Worm (Caenorhabditis elegans): ENCODE measurements around the gene fbxa-4.

DNA sequence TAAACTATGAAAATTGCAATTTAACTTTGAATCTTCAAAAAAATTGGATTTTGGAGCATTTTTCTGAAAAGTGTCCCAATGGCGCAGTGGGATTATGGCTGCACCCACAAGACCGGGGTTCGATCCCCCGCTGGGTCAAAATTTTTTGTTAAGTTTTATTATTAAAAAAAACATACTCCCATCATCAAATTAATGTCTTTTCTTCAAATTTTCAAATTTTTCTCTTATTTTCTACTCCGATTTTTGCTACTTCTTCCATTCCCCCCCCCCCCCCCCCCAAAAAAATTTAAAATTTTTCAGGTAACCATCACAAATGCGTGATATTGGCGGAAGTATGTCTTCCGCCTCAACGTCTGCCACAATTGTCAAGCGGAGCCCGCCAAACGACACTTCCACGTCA lies 27.6 kb upstream of the fbxa-4 start, which contains the start of gene vab-19:
- TF ChIP-seq nhr-28 (tag; optimal IDR thresholded peaks at IDR 0.05): no peak
- no peak for TF ChIP-seq aly-2 (tag; optimal IDR thresholded peaks at IDR 0.05)
- no peak for TF ChIP-seq skn-1 (tag; optimal IDR thresholded peaks at IDR 0.05)
- no peak for TF ChIP-seq nhr-76 (tag; optimal IDR thresholded peaks at IDR 0.05)
- TF ChIP-seq unc-39 (tag; optimal IDR thresholded peaks at IDR 0.05): no peak
- no peak for TF ChIP-seq tbx-2 (tag; optimal IDR thresholded peaks at IDR 0.05)
- no peak for TF ChIP-seq fos-1 (tag; optimal IDR thresholded peaks at IDR 0.05)
- TF ChIP-seq pha-4 (tag; optimal IDR thresholded peaks at IDR 0.05): no peak
- TF ChIP-seq lin-39 (tag; optimal IDR thresholded peaks at IDR 0.05): no peak
- TF ChIP-seq elt-1 (tag; optimal IDR thresholded peaks at IDR 0.05): no peak
- no peak for TF ChIP-seq fkh-2 (tag; optimal IDR thresholded peaks at IDR 0.05)
- TF ChIP-seq jun-1 (tag; optimal IDR thresholded peaks at IDR 0.05): no peak
- no peak for TF ChIP-seq snpc-4 (tag; optimal IDR thresholded peaks at IDR 0.05)
- TF ChIP-seq ceh-16 (tag; optimal IDR thresholded peaks at IDR 0.05): no peak
